Worm (Caenorhabditis elegans) whole organism, L1 larva: ENCODE measurements around the gene F36D3.14.

ENCODE experiments used
- C04F5.9 ChIP-seq: sonication (generic microtip); optimal IDR thresholded peaks from 2 replicates; lab custom pipeline; 2016; ENCODE audit warnings: missing genetic modification characterization, missing compliant biosample characterization
- C16A3.4 ChIP-seq: fragments of 150-350 bp; optimal IDR thresholded peaks from 2 replicates; lab custom pipeline; 2014; ENCODE audit warnings: missing biosample characterization, missing genetic modification characterization
- F16B12.6 ChIP-seq: fragments of 150-350 bp; optimal IDR thresholded peaks from 2 replicates; lab custom pipeline; 2014; ENCODE audit warnings: missing biosample characterization, missing genetic modification characterization
- Y116A8C.19 ChIP-seq: sonication (generic microtip); optimal IDR thresholded peaks from 2 replicates; lab custom pipeline; 2016; ENCODE audit warnings: missing compliant biosample characterization, missing genetic modification characterization, borderline replicate concordance
- aha-1 ChIP-seq: fragments of 150-350 bp; optimal IDR thresholded peaks from 2 replicates; lab custom pipeline; 2014; ENCODE audit warnings: missing biosample characterization, missing genetic modification characterization
- aly-2 ChIP-seq: fragments of 150-350 bp; optimal IDR thresholded peaks from 2 replicates; lab custom pipeline; 2014; ENCODE audit warnings: missing biosample characterization, missing genetic modification characterization
- ama-1 ChIP-seq: fragments of 150-350 bp; optimal IDR thresholded peaks from 2 replicates; lab custom pipeline; 2014
- ceh-82 ChIP-seq, 3 experiments: fragments of 150-350 bp in 1 of 3; sonication (generic microtip) in 2 of 3; optimal IDR thresholded peaks; 2 replicates each; lab custom pipeline; 2014 to 2017; ENCODE audit warnings: missing biosample characterization in 3 of 3, missing genetic modification characterization in 3 of 3
- ceh-88 ChIP-seq: fragments of 200-800 bp; sonication (Bioruptor generic); IDR thresholded peaks from 2 replicates; pipeline ENCODE4 v1.3.6; 2022; ENCODE audit warnings: missing genetic modification characterization, missing compliant biosample characterization
- ceh-90 ChIP-seq: sonication (generic microtip); optimal IDR thresholded peaks from 2 replicates; lab custom pipeline; 2016; ENCODE audit warnings: missing genetic modification characterization, missing compliant biosample characterization
- dpl-1 ChIP-seq, 3 experiments: fragments of 150-350 bp in 2 of 3; sonication (generic microtip) in 1 of 3; optimal IDR thresholded peaks; 2 replicates each; lab custom pipeline; 2014 to 2017; ENCODE audit warnings: missing biosample characterization in 3 of 3, missing genetic modification characterization in 3 of 3, missing genetic modification reagents in 3 of 3
- dsc-1 ChIP-seq: sonication (generic microtip); optimal IDR thresholded peaks from 2 replicates; lab custom pipeline; 2016; ENCODE audit warnings: mild to moderate bottlenecking, missing genetic modification characterization, missing compliant biosample characterization
- elt-2 ChIP-seq: sonication (generic microtip); optimal IDR thresholded peaks from 2 replicates; lab custom pipeline; 2016; ENCODE audit warnings: missing genetic modification characterization, mild to moderate bottlenecking, inconsistent platforms, missing compliant biosample characterization, missing genetic modification reagents
- hpl-2 ChIP-seq: fragments of 150-350 bp; optimal IDR thresholded peaks from 2 replicates; lab custom pipeline; 2014; ENCODE audit warnings: missing biosample characterization, missing genetic modification reagents, missing genetic modification characterization
- irx-1 ChIP-seq: sonication (generic microtip); optimal IDR thresholded peaks from 2 replicates; lab custom pipeline; 2016; ENCODE audit warnings: missing genetic modification characterization, missing compliant biosample characterization
- lin-15B ChIP-seq: fragments of 150-350 bp; sonication (generic microtip); optimal IDR thresholded peaks from 3 replicates; lab custom pipeline; 2014; ENCODE audit warnings: missing biosample characterization, missing genetic modification characterization
- lin-35 ChIP-seq, 2 experiments: fragments of 150-350 bp; optimal IDR thresholded peaks; 2 replicates each; lab custom pipeline; 2014; ENCODE audit warnings: missing biosample characterization in 2 of 2, missing genetic modification characterization in 2 of 2, missing genetic modification reagents in 2 of 2
- lsy-2 ChIP-seq, 2 experiments: fragments of 150-350 bp; optimal IDR thresholded peaks; 2 replicates each; lab custom pipeline; 2014; ENCODE audit warnings: missing biosample characterization in 2 of 2, missing genetic modification characterization in 2 of 2
- mab-9 ChIP-seq: fragments of 200-800 bp; sonication (Bioruptor generic); IDR thresholded peaks from 2 replicates; pipeline ENCODE4 v1.3.6; 2022; ENCODE audit warnings: missing genetic modification reagents, missing genetic modification characterization, missing compliant biosample characterization
- mef-2 ChIP-seq: fragments of 150-350 bp; optimal IDR thresholded peaks from 2 replicates; lab custom pipeline; 2014; ENCODE audit warnings: missing biosample characterization, missing genetic modification characterization
- mep-1 ChIP-seq: fragments of 150-350 bp; optimal IDR thresholded peaks from 2 replicates; lab custom pipeline; 2014; ENCODE audit warnings: missing biosample characterization, missing genetic modification characterization
- nhr-20 ChIP-seq: sonication (generic microtip); optimal IDR thresholded peaks from 2 replicates; lab custom pipeline; 2016; ENCODE audit warnings: mild to moderate bottlenecking, missing genetic modification characterization, missing compliant biosample characterization
- nhr-28 ChIP-seq: fragments of 150-350 bp; optimal IDR thresholded peaks from 2 replicates; lab custom pipeline; 2014; ENCODE audit warnings: missing biosample characterization, missing genetic modification characterization
- nhr-47 ChIP-seq: sonication (generic microtip); optimal IDR thresholded peaks from 2 replicates; lab custom pipeline; 2016; ENCODE audit warnings: mild to moderate bottlenecking, missing genetic modification characterization, moderate library complexity, missing compliant biosample characterization
- nhr-71 ChIP-seq: sonication (generic microtip); optimal IDR thresholded peaks from 2 replicates; lab custom pipeline; 2016; ENCODE audit warnings: mild to moderate bottlenecking, missing genetic modification characterization, moderate library complexity, missing compliant biosample characterization
- nhr-76 ChIP-seq: sonication (generic microtip); optimal IDR thresholded peaks from 2 replicates; lab custom pipeline; 2017; ENCODE audit warnings: missing biosample characterization, missing genetic modification characterization
- nhr-77 ChIP-seq: fragments of 150-350 bp; optimal IDR thresholded peaks from 2 replicates; lab custom pipeline; 2014; ENCODE audit warnings: missing biosample characterization, missing genetic modification characterization
- nhr-84 ChIP-seq: sonication (generic microtip); optimal IDR thresholded peaks from 2 replicates; lab custom pipeline; 2017; ENCODE audit warnings: missing biosample characterization, missing genetic modification characterization
- nhr-85 ChIP-seq: sonication (generic microtip); peaks from one replicate; lab custom pipeline; 2016; ENCODE audit warnings: missing genetic modification characterization, inconsistent platforms, missing compliant biosample characterization
- nhr-90 ChIP-seq: sonication (generic microtip); optimal IDR thresholded peaks from 2 replicates; lab custom pipeline; 2016; ENCODE audit warnings: mild to moderate bottlenecking, missing genetic modification characterization, missing compliant biosample characterization; ENCODE audit not compliant: poor library complexity
- pax-3 ChIP-seq: fragments of 200-800 bp; sonication (Bioruptor generic); optimal IDR thresholded peaks from 2 replicates; lab custom pipeline; 2018; ENCODE audit warnings: mild to moderate bottlenecking, missing genetic modification characterization, moderate library complexity, missing compliant biosample characterization
- pqm-1 ChIP-seq: sonication (generic microtip); optimal IDR thresholded peaks from 3 replicates; lab custom pipeline; 2017; ENCODE audit warnings: missing biosample characterization, missing genetic modification characterization
- skn-1 ChIP-seq: fragments of 150-350 bp; optimal IDR thresholded peaks from 2 replicates; lab custom pipeline; 2014; ENCODE audit warnings: missing biosample characterization, missing genetic modification characterization
- sox-4 ChIP-seq: sonication (generic microtip); optimal IDR thresholded peaks from 2 replicates; lab custom pipeline; 2016; ENCODE audit warnings: missing genetic modification characterization, missing compliant biosample characterization
- sup-37 ChIP-seq: fragments of 200-800 bp; sonication (Bioruptor generic); optimal IDR thresholded peaks from 2 replicates; lab custom pipeline; 2018; ENCODE audit warnings: mild to moderate bottlenecking, missing genetic modification characterization, missing compliant biosample characterization
- swsn-7 ChIP-seq: sonication (generic microtip); optimal IDR thresholded peaks from 2 replicates; lab custom pipeline; 2016; ENCODE audit warnings: missing genetic modification characterization, missing compliant biosample characterization
- tbx-2 ChIP-seq: sonication (generic microtip); optimal IDR thresholded peaks from 2 replicates; lab custom pipeline; 2016; ENCODE audit warnings: missing genetic modification characterization, missing compliant biosample characterization
- unc-30 ChIP-seq: sonication (generic microtip); optimal IDR thresholded peaks from 2 replicates; lab custom pipeline; 2017; ENCODE audit warnings: missing biosample characterization, missing genetic modification characterization
- unc-62 ChIP-seq: fragments of 150-350 bp; optimal IDR thresholded peaks from 2 replicates; lab custom pipeline; 2014; ENCODE audit warnings: missing biosample characterization, missing genetic modification reagents, missing genetic modification characterization
- unc-86 ChIP-seq: sonication (generic microtip); optimal IDR thresholded peaks from 2 replicates; lab custom pipeline; 2016; ENCODE audit warnings: missing genetic modification characterization, missing compliant biosample characterization
- unc-98 ChIP-seq: fragments of 200-800 bp; sonication (Bioruptor generic); IDR thresholded peaks from 2 replicates; pipeline ENCODE4 v1.3.6; 2022; ENCODE audit warnings: missing genetic modification characterization, missing compliant biosample characterization
- zag-1 ChIP-seq: fragments of 150-350 bp; optimal IDR thresholded peaks from 2 replicates; lab custom pipeline; 2014; ENCODE audit warnings: missing biosample characterization, missing genetic modification characterization

Gene F36D3.14

DNA sequence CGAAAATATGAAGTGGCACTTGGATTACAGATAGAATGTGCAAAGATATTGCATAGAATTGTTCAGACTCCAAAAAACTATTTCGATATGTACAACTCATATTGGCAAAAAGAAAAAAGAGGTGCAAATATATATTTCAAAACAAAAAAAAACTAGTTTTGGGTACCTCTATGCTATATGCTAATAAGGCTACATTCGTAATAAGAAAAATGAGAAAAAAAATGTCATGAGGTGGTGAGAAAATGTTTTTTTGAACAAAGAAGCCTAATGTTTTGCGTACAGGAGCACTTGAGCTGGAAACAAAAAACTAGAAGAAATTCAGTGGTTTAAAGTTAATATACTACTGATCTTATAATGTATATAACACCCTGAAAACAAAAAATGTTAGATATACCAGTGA, 42.2 kb downstream of the F36D3.14 start, which contains the start of gene srh-142:
TSS of gene srh-142 (minus strand) at position 101 of the 400 bp plus-strand sequence.
- TF ChIP-seq swsn-7 (no peak), lin-15B (no peak), mep-1 (tag; lab: Kevin White, UChicago) (no peak), unc-98 (GFP tag; lab: Robert Waterston, UW) (no peak), zag-1 (no peak), unc-30 (tag; lab: Kevin White, UChicago) (no peak), unc-86 (no peak), unc-62 (GFP tag; lab: Kevin White, UChicago) (no peak), aly-2 (tag; lab: Kevin White, UChicago) (no peak), hpl-2 (GFP tag; lab: Kevin White, UChicago) (no peak), ceh-82 (tag; optimal IDR thresholded peaks at IDR 0.05; lab: Kevin White, UChicago) (no peak)
- TF ChIP-seq, all 84 proteins: peak for 0

DNA sequence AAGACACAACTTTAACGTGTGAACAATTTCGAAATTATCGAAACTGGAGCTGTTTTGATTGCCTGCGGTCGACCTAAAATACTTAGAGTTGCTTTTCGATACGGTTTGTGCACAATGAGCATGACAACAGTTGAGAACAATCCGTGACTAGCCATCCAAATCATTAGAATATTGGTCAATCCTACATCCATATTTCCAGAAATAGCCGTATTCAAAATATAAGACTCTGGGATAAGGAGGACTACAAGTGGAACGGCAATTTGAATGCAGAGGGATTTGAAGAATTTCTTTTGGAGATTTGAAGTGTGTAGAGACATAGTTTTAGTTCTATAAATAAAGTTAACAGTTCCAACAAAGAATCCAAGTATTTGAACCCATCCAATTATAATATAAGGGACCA, 43.7 kb downstream of the F36D3.14 start:
- no peak for TF ChIP-seq skn-1 (tag; lab: Kevin White, UChicago)
- TF ChIP-seq ama-1 (lab: Kevin White, UChicago) = no peak
- no peak for TF ChIP-seq aha-1 (tag; lab: Kevin White, UChicago)
- no peak for TF ChIP-seq sox-4 (tag; lab: Kevin White, UChicago)
- no peak for TF ChIP-seq lsy-2 (tag; optimal IDR thresholded peaks at IDR 0.05; lab: Kevin White, UChicago)
- no peak for TF ChIP-seq C04F5.9 (tag; lab: Kevin White, UChicago)
- TF ChIP-seq nhr-76 (tag; lab: Kevin White, UChicago) = no peak
- no peak for TF ChIP-seq nhr-85
- no peak for TF ChIP-seq irx-1 (tag; lab: Kevin White, UChicago)

DNA sequence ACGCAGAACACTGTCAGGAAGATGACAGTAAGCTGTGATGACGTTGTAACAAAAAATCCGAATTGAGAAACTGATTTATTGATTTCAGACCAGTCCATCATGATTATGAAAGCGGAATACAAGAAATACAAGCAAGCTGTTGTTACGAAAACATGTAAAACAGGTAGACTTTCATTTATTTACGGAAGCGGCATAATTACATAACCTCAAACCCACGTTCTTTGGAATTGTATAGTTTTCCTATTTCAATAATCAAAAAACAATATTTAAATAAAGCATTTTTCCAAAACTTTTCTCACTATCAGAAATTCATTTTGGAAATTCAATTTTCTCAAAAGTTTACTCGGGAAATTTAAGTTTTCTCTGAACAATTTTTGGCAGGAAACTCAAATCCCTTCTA, 44.4 kb downstream of the F36D3.14 start, which contains the start of gene str-15:
TSS of gene str-15 (minus strand) at position 101 of the 400 bp plus-strand sequence.
- TF ChIP-seq mep-1 (tag; lab: Kevin White, UChicago) (no peak), ceh-88 (GFP tag; lab: Robert Waterston, UW) (no peak), tbx-2 (tag; lab: Kevin White, UChicago) (no peak), mab-9 (no peak), nhr-84 (tag; lab: Kevin White, UChicago) (no peak), nhr-77 (tag; lab: Kevin White, UChicago) (no peak), hpl-2 (GFP tag; lab: Kevin White, UChicago) (no peak), pax-3 (tag; lab: Kevin White, UChicago) (no peak), irx-1 (tag; lab: Kevin White, UChicago) (no peak), zag-1 (no peak), ceh-90 (tag; lab: Kevin White, UChicago) (no peak)

DNA sequence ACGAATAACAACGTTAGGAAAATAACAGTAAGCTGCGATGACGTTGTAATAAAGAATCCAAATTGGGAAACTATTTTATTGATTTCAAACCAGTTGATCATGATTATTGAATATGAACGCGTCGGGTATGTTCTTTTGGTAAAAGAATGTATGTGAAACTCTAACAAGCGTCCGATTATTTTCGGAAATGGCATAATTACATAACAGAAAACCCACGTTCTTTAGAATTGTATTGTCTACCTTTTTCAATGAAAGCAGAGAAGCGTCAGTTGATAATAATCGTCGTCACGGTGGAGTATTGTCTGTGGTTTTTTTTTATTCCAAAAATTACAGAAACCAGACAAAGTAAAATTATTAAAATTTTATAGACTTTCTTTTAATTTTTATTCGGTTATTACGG, 48.0 kb downstream of the F36D3.14 start, which contains the start of gene str-14:
TSS of gene str-14 (minus strand) at position 101 of the 400 bp plus-strand sequence.
- TF ChIP-seq lin-35 (GFP tag; optimal IDR thresholded peaks at IDR 0.05; lab: Kevin White, UChicago) = no peak
- TF ChIP-seq nhr-20 (tag; lab: Kevin White, UChicago) = no peak
- TF ChIP-seq ceh-82 (tag; optimal IDR thresholded peaks at IDR 0.05; lab: Kevin White, UChicago) = no peak
- TF ChIP-seq F16B12.6 (tag; lab: Kevin White, UChicago) = no peak
- TF ChIP-seq dsc-1 (tag; lab: Kevin White, UChicago) = no peak
- TF ChIP-seq mef-2 (tag; lab: Kevin White, UChicago) = no peak
- TF ChIP-seq lin-15B = no peak
- TF ChIP-seq nhr-90 (tag; lab: Kevin White, UChicago) = no peak
- no peak for TF ChIP-seq pqm-1
- no peak for TF ChIP-seq C16A3.4 (tag; lab: Kevin White, UChicago)
- TF ChIP-seq nhr-28 (tag; lab: Kevin White, UChicago) = no peak
- no peak for TF ChIP-seq elt-2 (tag; lab: Kevin White, UChicago)
- no peak for TF ChIP-seq sup-37 (GFP tag; lab: Kevin White, UChicago)
- TF ChIP-seq C04F5.9 (tag; lab: Kevin White, UChicago) = no peak
- no peak for TF ChIP-seq nhr-84 (tag; lab: Kevin White, UChicago)
- TF ChIP-seq Y116A8C.19 (tag; lab: Kevin White, UChicago) = no peak
- no peak for TF ChIP-seq tbx-2 (tag; lab: Kevin White, UChicago)
- no peak for TF ChIP-seq nhr-47 (tag; lab: Kevin White, UChicago)
- no peak for TF ChIP-seq dpl-1 (GFP tag; optimal IDR thresholded peaks at IDR 0.05; lab: Kevin White, UChicago)
- no peak for TF ChIP-seq nhr-71 (tag; lab: Kevin White, UChicago)
